Worm (Caenorhabditis elegans): ENCODE results near the gene T02H6.1.

- TF ChIP-seq T22C8.4 (GFP tag; IDR thresholded peaks at IDR 0.05) (no peak), klf-2 (GFP tag; conservative IDR thresholded peaks at IDR 0.05) (no peak), med-1 (GFP tag; optimal IDR thresholded peaks at IDR 0.05; ENCODE audit: insufficient read depth) (no peak), flt-1 (GFP tag; IDR thresholded peaks at IDR 0.05) (no peak)
Measured at ce11 chrII:678581-678980, 30.6 kb upstream of the T02H6.1 start, which contains the start of gene T02H6.9.
